Fruit fly (Drosophila melanogaster): ENCODE results near the gene ush.

Gene ush

DNA sequence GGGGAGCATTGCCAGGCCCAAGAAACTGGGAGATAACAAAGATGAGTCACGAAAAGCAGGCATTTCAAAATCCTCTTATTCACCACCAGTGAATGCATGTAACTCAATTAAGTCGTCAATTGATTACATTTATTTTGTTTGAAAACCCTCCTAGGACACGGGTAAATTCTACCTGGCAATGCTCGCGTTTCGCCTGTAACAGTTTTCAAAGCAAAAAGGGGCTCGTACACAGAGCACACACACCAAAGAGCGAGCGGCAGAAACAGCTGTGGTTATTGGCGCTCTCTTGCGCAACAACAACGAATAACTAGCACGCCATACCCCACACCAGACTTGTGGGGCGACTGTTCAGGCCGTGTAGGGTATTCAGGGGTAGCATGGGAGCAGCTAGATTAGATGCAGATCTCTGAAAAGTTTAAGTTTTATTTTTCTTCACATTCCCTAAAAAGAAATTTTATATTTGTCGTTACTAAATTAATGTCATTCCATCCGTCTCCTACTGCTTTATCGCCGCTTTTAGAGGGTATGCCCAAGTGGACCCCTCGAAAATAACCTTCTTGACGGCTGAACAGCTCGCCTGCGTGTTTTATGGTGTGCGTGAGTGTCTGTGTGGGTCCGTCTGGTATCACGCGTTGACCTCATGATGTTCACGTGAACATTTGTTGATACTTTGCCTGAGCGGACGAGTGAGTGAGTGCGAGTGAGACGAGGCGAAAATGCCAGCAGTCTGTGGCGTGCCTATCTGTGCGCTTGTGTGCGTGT is 4.8 kb downstream of the ush start (continued):
- TF ChIP-seq CG6813 (GFP tag; optimal IDR thresholded peaks at IDR 0.05) (peak; percentile 100), Oli (tag; optimal IDR thresholded peaks at IDR 0.05) (peak; percentile 100), Hand (GFP tag; optimal IDR thresholded peaks at IDR 0.05) (peak; percentile 100), CG9817 (tag; optimal IDR thresholded peaks at IDR 0.05) (peak; percentile 100), Myb (GFP tag; optimal IDR thresholded peaks at IDR 0.05) (peak; percentile 99), HHEX (GFP tag; optimal IDR thresholded peaks at IDR 0.05) (peak; percentile 100), CG12769 (tag; optimal IDR thresholded peaks at IDR 0.05) (peak; percentile 100), so (GFP tag; IDR thresholded peaks at IDR 0.05) (no peak), kni (GFP tag; optimal IDR thresholded peaks at IDR 0.05) (peak; percentile 99), peb (GFP tag; IDR thresholded peaks at IDR 0.05) (no peak), CG14667 (GFP tag; IDR thresholded peaks at IDR 0.05) (no peak), eyg (GFP tag; optimal IDR thresholded peaks at IDR 0.05) (peak; percentile 100), gcm (GFP tag; optimal IDR thresholded peaks at IDR 0.05) (peak; percentile 100), pita (GFP tag; optimal IDR thresholded peaks at IDR 0.05) (no peak), dpn (GFP tag; optimal IDR thresholded peaks at IDR 0.05) (peak; percentile 100), CG6254 (GFP tag; optimal IDR thresholded peaks at IDR 0.05) (peak; percentile 98), CG3163 (GFP tag; optimal IDR thresholded peaks at IDR 0.05) (peak; percentile 99), lov (optimal IDR thresholded peaks at IDR 0.05) (no peak), lov (GFP tag; IDR thresholded peaks at IDR 0.05) (no peak), CG8924 (tag; optimal IDR thresholded peaks at IDR 0.05) (peak; percentile 100), B-H2 (GFP tag; optimal IDR thresholded peaks at IDR 0.05) (peak; percentile 99), CG3281 (GFP tag; optimal IDR thresholded peaks at IDR 0.05) (peak; percentile 100), sisA (GFP tag; IDR thresholded peaks at IDR 0.05) (no peak), ase (GFP tag; IDR thresholded peaks at IDR 0.05) (no peak), CG15011 (GFP tag; optimal IDR thresholded peaks at IDR 0.05) (peak; percentile 100), CTCF (GFP tag; optimal IDR thresholded peaks at IDR 0.05) (peak; percentile 84), tin (GFP tag; optimal IDR thresholded peaks at IDR 0.05) (peak; percentile 100), Sox102F (GFP tag; optimal IDR thresholded peaks at IDR 0.05) (peak; percentile 100), zf30C (GFP tag; optimal IDR thresholded peaks at IDR 0.05) (peak; percentile 59), sr (GFP tag; IDR thresholded peaks at IDR 0.05) (no peak), fd96Cb (tag; optimal IDR thresholded peaks at IDR 0.05) (peak; percentile 100), CG1024 (GFP tag; IDR thresholded peaks at IDR 0.05) (no peak), Hr51 (GFP tag; optimal IDR thresholded peaks at IDR 0.05) (peak; percentile 100), Ets65A (GFP tag) (peak; percentile 100), trh (GFP tag; optimal IDR thresholded peaks at IDR 0.05) (peak; percentile 100), Kr (GFP tag; optimal IDR thresholded peaks at IDR 0.05) (peak; percentile 99), sna (GFP tag; IDR thresholded peaks at IDR 0.05; ENCODE audit: partially characterized antibody) (no peak), Six4 (GFP tag; optimal IDR thresholded peaks at IDR 0.05) (peak; percentile 100), CG18619 (GFP tag; optimal IDR thresholded peaks at IDR 0.05) (peak; percentile 100), CG1832 (GFP tag; optimal IDR thresholded peaks at IDR 0.05) (peak; percentile 75), repo (GFP tag; optimal IDR thresholded peaks at IDR 0.05) (peak; percentile 100), Hr39 (optimal IDR thresholded peaks at IDR 0.05) (no peak), Fer3 (tag; optimal IDR thresholded peaks at IDR 0.05) (peak; percentile 100), Neu2 (GFP tag; optimal IDR thresholded peaks at IDR 0.05; ENCODE audit: borderline replicate concordance) (peak; percentile 100), zen2 (GFP tag; IDR thresholded peaks at IDR 0.05; ENCODE audit: partially characterized antibody) (no peak), Chrac-16 (GFP tag; optimal IDR thresholded peaks at IDR 0.05) (peak; percentile 100), bab2 (GFP tag; optimal IDR thresholded peaks at IDR 0.05) (peak; percentile 100), Dref (GFP tag; IDR thresholded peaks at IDR 0.05) (no peak), Awh (GFP tag; IDR thresholded peaks at IDR 0.05) (no peak), Lhr (GFP tag; optimal IDR thresholded peaks at IDR 0.05) (peak; percentile 100)

Data from whole organism, embryonic.